Fruit fly (Drosophila melanogaster) whole organism, prepupa: ENCODE data around the gene JIL-1.

Source experiments
- CG10631 ChIP-seq: fragments of 200-800 bp; sonication (Bioruptor generic); optimal IDR thresholded peaks from 2 replicates; lab custom pipeline; 2016; ENCODE audit warnings: missing biosample characterization, missing genetic modification characterization
- CG10669 ChIP-seq: fragments of 200-800 bp; sonication (Bioruptor generic); optimal IDR thresholded peaks from 3 replicates; lab custom pipeline; 2018; ENCODE audit warnings: missing biosample characterization, mild to moderate bottlenecking, missing genetic modification characterization, moderate library complexity
- CG11762 ChIP-seq: fragments of 200-800 bp; sonication (Bioruptor generic); optimal IDR thresholded peaks from 3 replicates; lab custom pipeline; 2016; ENCODE audit warnings: missing biosample characterization, missing genetic modification characterization; ENCODE audit not compliant: insufficient read depth
- CG11902 ChIP-seq: fragments of 200-800 bp; sonication (Bioruptor generic); optimal IDR thresholded peaks from 3 replicates; lab custom pipeline; 2016; ENCODE audit warnings: missing biosample characterization, missing genetic modification characterization
- CG1621 ChIP-seq: fragments of 200-800 bp; sonication (Bioruptor generic); optimal IDR thresholded peaks from 3 replicates; lab custom pipeline; 2018; ENCODE audit warnings: missing biosample characterization, mild to moderate bottlenecking, missing genetic modification characterization
- CG31627 ChIP-seq: fragments of 200-800 bp; sonication (Bioruptor generic); optimal IDR thresholded peaks from 3 replicates; lab custom pipeline; 2016; ENCODE audit warnings: missing biosample characterization, missing genetic modification characterization
- CG32006 ChIP-seq: fragments of 200-800 bp; sonication (Bioruptor generic); optimal IDR thresholded peaks from 3 replicates; lab custom pipeline; 2017; ENCODE audit warnings: missing biosample characterization, mild to moderate bottlenecking, missing genetic modification characterization
- CG34406 ChIP-seq: fragments of 200-800 bp; sonication (Bioruptor generic); optimal IDR thresholded peaks from 3 replicates; lab custom pipeline; 2016; ENCODE audit warnings: missing biosample characterization, missing genetic modification characterization
- CG3919 ChIP-seq: fragments of 200-800 bp; sonication (Bioruptor generic); optimal IDR thresholded peaks from 3 replicates; lab custom pipeline; 2016; ENCODE audit warnings: missing biosample characterization, missing genetic modification characterization
- CG4318 ChIP-seq: fragments of 200-800 bp; sonication (Bioruptor generic); optimal IDR thresholded peaks from 3 replicates; lab custom pipeline; 2017; ENCODE audit warnings: missing biosample characterization, mild to moderate bottlenecking, missing genetic modification characterization
- CG6163 ChIP-seq: fragments of 200-800 bp; sonication (Bioruptor generic); IDR thresholded peaks from 3 replicates; pipeline ENCODE4 v1.3.6; 2022; ENCODE audit warnings: missing biosample characterization, missing genetic modification characterization
- CG6276 ChIP-seq: fragments of 200-800 bp; sonication (Bioruptor generic); optimal IDR thresholded peaks from 2 replicates; lab custom pipeline; 2017; ENCODE audit warnings: missing biosample characterization, mild to moderate bottlenecking, missing genetic modification characterization
- CG6792 ChIP-seq: fragments of 200-800 bp; sonication (Bioruptor generic); optimal IDR thresholded peaks from 3 replicates; lab custom pipeline; 2016; ENCODE audit warnings: missing biosample characterization, missing genetic modification characterization
- CG6854 ChIP-seq: fragments of 200-800 bp; sonication (Bioruptor generic); optimal IDR thresholded peaks from 2 replicates; lab custom pipeline; 2017; ENCODE audit warnings: missing biosample characterization, mild to moderate bottlenecking, missing genetic modification characterization
- CG9139 ChIP-seq: fragments of 200-800 bp; sonication (Bioruptor generic); optimal IDR thresholded peaks from 3 replicates; lab custom pipeline; 2017; ENCODE audit warnings: missing biosample characterization, mild to moderate bottlenecking, missing genetic modification characterization
- Eip75B ChIP-seq: fragments of 200-800 bp; sonication (Bioruptor generic); optimal IDR thresholded peaks from 3 replicates; lab custom pipeline; 2016; ENCODE audit warnings: missing biosample characterization, missing genetic modification characterization
- Eip78C ChIP-seq: fragments of 200-800 bp; sonication (Bioruptor generic); peaks from one replicate; lab custom pipeline; 2016; ENCODE audit warnings: missing biosample characterization, missing genetic modification characterization
- Ets21C ChIP-seq: fragments of 200-800 bp; sonication (Bioruptor generic); optimal IDR thresholded peaks from 3 replicates; lab custom pipeline; 2016; ENCODE audit warnings: missing biosample characterization, missing genetic modification characterization
- Gug ChIP-seq: fragments of 200-800 bp; sonication (Bioruptor generic); IDR thresholded peaks from 2 replicates; pipeline ENCODE4 v1.3.6; 2022; ENCODE audit warnings: missing biosample characterization, missing genetic modification characterization
- Hr39 ChIP-seq: fragments of 200-800 bp; sonication (Bioruptor generic); optimal IDR thresholded peaks from 2 replicates; lab custom pipeline; 2016; ENCODE audit warnings: missing biosample characterization, missing genetic modification characterization
- Hr4 ChIP-seq: fragments of 200-800 bp; sonication (Bioruptor generic); optimal IDR thresholded peaks from 3 replicates; lab custom pipeline; 2016; ENCODE audit warnings: missing biosample characterization, missing genetic modification characterization
- Lpt ChIP-seq: fragments of 200-800 bp; sonication (Bioruptor generic); optimal IDR thresholded peaks from 3 replicates; lab custom pipeline; 2016; ENCODE audit warnings: missing biosample characterization, missing genetic modification characterization
- Met ChIP-seq: fragments of 200-800 bp; sonication (Bioruptor generic); optimal IDR thresholded peaks from 3 replicates; lab custom pipeline; 2016; ENCODE audit warnings: missing biosample characterization, missing genetic modification characterization
- OdsH ChIP-seq: fragments of 200-800 bp; sonication (Bioruptor generic); optimal IDR thresholded peaks from 3 replicates; lab custom pipeline; 2016; ENCODE audit warnings: missing biosample characterization, missing genetic modification characterization
- Smox ChIP-seq: fragments of 200-800 bp; sonication (Bioruptor generic); optimal IDR thresholded peaks from 3 replicates; lab custom pipeline; 2016; ENCODE audit warnings: missing biosample characterization, missing genetic modification characterization
- Sox102F ChIP-seq: fragments of 200-800 bp; sonication (Bioruptor generic); optimal IDR thresholded peaks from 2 replicates; lab custom pipeline; 2016; ENCODE audit warnings: missing biosample characterization, mild to moderate bottlenecking, missing genetic modification characterization
- Sox14 ChIP-seq: fragments of 200-800 bp; sonication (Bioruptor generic); optimal IDR thresholded peaks from 3 replicates; lab custom pipeline; 2016; ENCODE audit warnings: missing biosample characterization, missing genetic modification characterization
- achi ChIP-seq: fragments of 200-800 bp; sonication (Bioruptor generic); optimal IDR thresholded peaks from 3 replicates; lab custom pipeline; 2016; ENCODE audit warnings: missing biosample characterization, missing genetic modification characterization
- acj6 ChIP-seq: fragments of 200-800 bp; sonication (Bioruptor generic); optimal IDR thresholded peaks from 3 replicates; lab custom pipeline; 2016; ENCODE audit warnings: missing biosample characterization, missing genetic modification characterization
- eg ChIP-seq: fragments of 200-800 bp; sonication (Bioruptor generic); IDR thresholded peaks from 3 replicates; pipeline ENCODE4 v1.3.6; 2022; ENCODE audit warnings: missing biosample characterization, missing genetic modification characterization
- esn ChIP-seq: fragments of 200-800 bp; sonication (Bioruptor generic); optimal IDR thresholded peaks from 2 replicates; lab custom pipeline; 2016; ENCODE audit warnings: missing biosample characterization, mild to moderate bottlenecking, missing genetic modification characterization, moderate library complexity
- fd59A ChIP-seq: fragments of 200-800 bp; sonication (Bioruptor generic); optimal IDR thresholded peaks from 2 replicates; lab custom pipeline; 2017; ENCODE audit warnings: missing biosample characterization, mild to moderate bottlenecking, missing genetic modification characterization, missing genetic modification reagents
- fd85E ChIP-seq: fragments of 200-800 bp; sonication (Bioruptor generic); optimal IDR thresholded peaks from 3 replicates; lab custom pipeline; 2016; ENCODE audit warnings: missing biosample characterization, missing genetic modification characterization
- fkh ChIP-seq: fragments of 200-800 bp; sonication (Bioruptor generic); optimal IDR thresholded peaks from 3 replicates; lab custom pipeline; 2017; ENCODE audit warnings: missing biosample characterization, mild to moderate bottlenecking, missing genetic modification characterization, moderate library complexity
- lz ChIP-seq: fragments of 200-800 bp; sonication (Bioruptor generic); optimal IDR thresholded peaks from 3 replicates; lab custom pipeline; 2016; ENCODE audit warnings: missing biosample characterization, missing genetic modification characterization
- pdm3 ChIP-seq: fragments of 200-800 bp; sonication (Bioruptor generic); optimal IDR thresholded peaks from 3 replicates; lab custom pipeline; 2016; ENCODE audit warnings: missing biosample characterization, missing genetic modification characterization
- salr ChIP-seq, 2 experiments: fragments of 200-800 bp; sonication (Bioruptor generic); optimal IDR thresholded peaks; 3 replicates each; lab custom pipeline; 2016 to 2018; ENCODE audit warnings: missing biosample characterization in 2 of 2, missing genetic modification characterization in 2 of 2, mild to moderate bottlenecking in 1 of 2
- ss ChIP-seq, 2 experiments: fragments of 200-800 bp; sonication (Bioruptor generic); optimal IDR thresholded peaks; 2 replicates in 1 of 2; 3 replicates in 1 of 2; lab custom pipeline; 2017 to 2018; ENCODE audit warnings: mild to moderate bottlenecking in 2 of 2, missing biosample characterization in 2 of 2, missing genetic modification characterization in 2 of 2, moderate library complexity in 1 of 2
- vri ChIP-seq: fragments of 200-800 bp; sonication (Bioruptor generic); optimal IDR thresholded peaks from 3 replicates; lab custom pipeline; 2016; ENCODE audit warnings: missing biosample characterization, mild to moderate bottlenecking, missing genetic modification characterization

JIL-1 gene

dm6 chr3L:11074043-11074853 is 18.7 kb downstream of the JIL-1 start, which contains the start of the genes Pfdn2 and Noc1 (continued):
- TF ChIP-seq OdsH = no peak
- no peak for TF ChIP-seq Sox14 (GFP tag; lab: Kevin White, UChicago)

- TF ChIP-seq CG9139 = no peak
- no peak for TF ChIP-seq Lpt (GFP tag; lab: Kevin White, UChicago)
- no peak for TF ChIP-seq Sox14 (GFP tag; lab: Kevin White, UChicago)
- TF ChIP-seq CG3919 = no peak
- no peak for TF ChIP-seq Hr39 (GFP tag; lab: Kevin White, UChicago)
- no peak for TF ChIP-seq OdsH
- no peak for TF ChIP-seq Ets21C (GFP tag; lab: Kevin White, UChicago)
- TF ChIP-seq CG6276 (GFP tag; lab: Kevin White, UChicago) = no peak
- no peak for TF ChIP-seq ss (GFP tag; optimal IDR thresholded peaks at IDR 0.05; lab: Kevin White, UChicago)
- TF ChIP-seq, all 60 proteins: peak for 0
These were observed 21.9 kb downstream of the JIL-1 start for dm6 chr3L:11071057-11071456.

dm6 chr3L:11070372-11070854 is 22.6 kb downstream of the JIL-1 start, which contains the start of gene Mocs1:
TSS of gene Mocs1 (plus strand) at chr3L:11070526.
- peak; percentile 99 for TF ChIP-seq vri (GFP tag; lab: Kevin White, UChicago)
- TF ChIP-seq CG6163 (GFP tag; lab: Robert Waterston, UW) = peak; percentile 39; the same call in 1 of the 3 replicates
- no peak for TF ChIP-seq Gug (GFP tag; lab: Robert Waterston, UW)
- TF ChIP-seq, all 60 proteins: peak for 2

dm6 chr3L:11069764-11070163 is 23.2 kb downstream of the JIL-1 start, which contains the start of gene CG6310:
TSS of gene CG6310 (minus strand) at chr3L:11069864.
- TF ChIP-seq fd85E (GFP tag; lab: Kevin White, UChicago) (no peak), CG1621 (no peak), pdm3 (no peak), eg (GFP tag; lab: Robert Waterston, UW) (0 out of 3 replicates have a peak, but pooled peaks have one; percentile 8), CG6854 (GFP tag; lab: Kevin White, UChicago) (no peak), esn (GFP tag; lab: Kevin White, UChicago) (peak; percentile 0), Hr4 (GFP tag; lab: Kevin White, UChicago) (no peak)
- TF ChIP-seq, all 60 proteins: peak for 2

dm6 chr3L:11065850-11066249 is 27.1 kb downstream of the JIL-1 start:
- TF ChIP-seq fkh (GFP tag; lab: Kevin White, UChicago) = peak; percentile 10
- TF ChIP-seq Eip78C (GFP tag; lab: Kevin White, UChicago) = peak; percentile 16
- no peak for TF ChIP-seq CG11762 (GFP tag; lab: Kevin White, UChicago)
- TF ChIP-seq vri (GFP tag; lab: Kevin White, UChicago) = peak; percentile 82
- TF ChIP-seq, all 60 proteins: peak for 3

dm6 chr3L:11064689-11065088 is 28.3 kb downstream of the JIL-1 start, which contains the start of the genes CG32075, CG45101 and SuUR:
TSS of gene CG32075 (minus strand) at chr3L:11064941.
TSS of gene CG45101 (plus strand) at chr3L:11064991.
TSS of gene SuUR (plus strand) at chr3L:11064991.
- TF ChIP-seq Eip78C (GFP tag; lab: Kevin White, UChicago) (peak; percentile 92), Sox14 (GFP tag; lab: Kevin White, UChicago) (peak; percentile 89), CG11902 (peak; percentile 73), salr (GFP tag; optimal IDR thresholded peaks at IDR 0.05; lab: Kevin White, UChicago) (peak; percentile 43 to 59), Met (peak; percentile 87), CG4318 (GFP tag; lab: Kevin White, UChicago) (peak; percentile 68), CG32006 (GFP tag; lab: Kevin White, UChicago) (peak; percentile 82), CG10631 (GFP tag; lab: Kevin White, UChicago) (peak; percentile 89), CG9139 (no peak), Eip75B (peak; percentile 83), Smox (GFP tag; lab: Kevin White, UChicago) (no peak), lz (GFP tag; lab: Kevin White, UChicago) (peak; percentile 91), achi (GFP tag; lab: Kevin White, UChicago) (peak; percentile 83), CG1621 (peak; percentile 21), Sox102F (GFP tag; lab: Kevin White, UChicago) (peak; percentile 81), CG31627 (GFP tag; lab: Kevin White, UChicago) (peak; percentile 92), acj6 (GFP tag; lab: Kevin White, UChicago) (peak; percentile 88), CG10669 (GFP tag; lab: Kevin White, UChicago) (peak; percentile 75), Hr4 (GFP tag; lab: Kevin White, UChicago) (peak; percentile 88), ss (GFP tag; optimal IDR thresholded peaks at IDR 0.05; lab: Kevin White, UChicago) (peak; percentile 7 to 67), CG34406 (GFP tag; lab: Kevin White, UChicago) (peak; percentile 82), fd59A (peak; percentile 39), CG6792 (GFP tag; lab: Kevin White, UChicago) (peak; percentile 80), Lpt (GFP tag; lab: Kevin White, UChicago) (peak; percentile 56)
